Fruit fly (Drosophila melanogaster) whole organism: ENCODE results near the gene CG7888.

Experiments
- CG8478 ChIP-seq: fragments of >200 bp; optimal IDR thresholded peaks from 2 replicates; lab custom pipeline; 2018; ENCODE audit warnings: inconsistent platforms
- Dll ChIP-seq: fragments of >200 bp; optimal IDR thresholded peaks from 2 replicates; lab custom pipeline; 2017
- EcR ChIP-seq, 2 experiments: fragments of >200 bp; optimal IDR thresholded peaks; 2 replicates each; lab custom pipeline; 2017; ENCODE audit warnings: missing biosample characterization in 2 of 2, missing genetic modification characterization in 2 of 2, missing genetic modification reagents in 2 of 2
- pan ChIP-seq: fragments of >200 bp; optimal IDR thresholded peaks from 2 replicates; lab custom pipeline; 2017
- psq ChIP-seq: fragments of >200 bp; optimal IDR thresholded peaks from 2 replicates; lab custom pipeline; 2017
- usp ChIP-seq: fragments of >200 bp; optimal IDR thresholded peaks from 2 replicates; lab custom pipeline; 2017; ENCODE audit warnings: missing biosample characterization, missing genetic modification characterization, mixed read lengths

Gene CG7888

dm6 chr3L:11089805-11090440 is 36.1 kb downstream of the CG7888 start:
- TF ChIP-seq EcR (GFP tag; optimal IDR thresholded peaks at IDR 0.05; lab: Kevin White, UChicago) = no peak

DNA sequence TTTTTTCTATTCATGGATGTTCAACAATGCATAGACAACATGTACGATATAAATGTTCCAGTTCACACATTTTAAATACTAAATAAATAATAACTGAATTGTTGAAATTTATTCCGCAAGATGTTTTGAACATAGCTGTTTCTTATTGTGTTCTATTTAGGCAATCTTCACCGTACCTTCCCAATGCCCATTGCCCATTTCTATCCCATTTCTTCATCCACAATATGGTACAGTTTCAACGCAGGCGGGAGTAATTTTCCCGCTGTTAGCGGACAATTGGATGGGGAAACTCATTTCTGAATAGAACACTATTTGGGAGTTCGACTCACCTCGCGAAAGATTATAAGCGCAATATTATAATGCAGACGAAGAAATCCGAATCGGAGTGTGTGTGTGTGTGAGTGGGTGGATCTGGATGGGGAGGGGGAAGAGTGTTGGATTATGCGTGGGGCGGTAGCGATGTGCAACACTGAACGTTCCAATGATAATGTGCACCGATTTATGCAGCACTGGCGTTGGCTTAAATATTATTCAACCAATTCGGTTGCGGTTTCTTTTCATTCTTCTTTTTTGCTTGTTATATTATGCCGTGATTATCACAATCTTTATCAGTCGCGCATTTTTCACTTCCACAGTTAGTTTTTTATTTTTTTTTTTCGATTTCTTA is 38.2 kb downstream of the CG7888 start:
- TF ChIP-seq pan (lab: Kevin White, UChicago) (no peak), EcR (GFP tag; optimal IDR thresholded peaks at IDR 0.05; lab: Kevin White, UChicago) (no peak), Dll (lab: Kevin White, UChicago) (no peak)

DNA sequence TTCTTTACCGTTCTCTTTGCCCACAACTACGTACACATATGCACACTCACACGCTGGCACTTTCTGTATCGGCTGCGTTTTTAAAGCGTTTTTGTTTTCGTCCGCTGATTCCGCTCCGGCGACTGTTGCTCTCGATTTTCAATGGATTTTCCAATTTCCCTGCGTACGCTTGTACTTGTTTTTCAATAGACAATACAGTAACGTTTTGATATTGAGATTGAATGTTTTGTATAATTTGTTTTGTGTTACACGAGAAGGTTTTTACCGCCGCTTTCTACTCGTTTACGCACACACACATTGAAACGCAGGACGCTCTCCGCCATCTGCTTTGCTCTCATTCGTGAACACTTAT is 38.8 kb downstream of the CG7888 start:
- TF ChIP-seq usp (no peak), CG8478 (lab: Kevin White, UChicago) (no peak), Dll (lab: Kevin White, UChicago) (no peak), EcR (GFP tag; optimal IDR thresholded peaks at IDR 0.05; lab: Kevin White, UChicago) (no peak)

DNA sequence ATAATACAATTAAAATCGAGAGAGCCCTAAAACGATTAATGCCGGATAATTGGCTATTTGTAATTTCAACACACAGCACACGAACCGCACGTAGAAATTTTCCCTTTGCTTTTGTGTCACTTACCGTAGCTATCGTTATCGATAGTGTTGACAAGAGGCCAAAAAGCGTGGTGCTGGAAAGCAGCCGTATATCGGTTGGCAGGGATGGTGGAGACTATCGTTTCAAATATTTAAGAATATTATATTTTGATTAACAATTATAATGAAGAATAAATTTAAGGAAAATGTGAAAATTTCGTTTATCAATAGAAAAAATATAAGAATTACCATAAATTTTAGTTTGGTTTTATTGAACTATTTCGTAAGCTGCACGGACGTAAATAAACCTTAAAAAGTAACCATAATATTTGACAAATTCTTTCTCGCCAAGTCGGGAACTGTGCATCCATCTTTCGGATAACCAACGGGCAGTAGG is 39.2 kb downstream of the CG7888 start, which contains the start of gene JIL-1:
Gene JIL-1, minus strand, starts transcription at position 148 of the 475 bp plus-strand sequence.
- TF ChIP-seq EcR (GFP tag; optimal IDR thresholded peaks at IDR 0.05; lab: Kevin White, UChicago) (no peak), Dll (lab: Kevin White, UChicago) (no peak), psq (lab: Kevin White, UChicago) (no peak), pan (lab: Kevin White, UChicago) (no peak), CG8478 (lab: Kevin White, UChicago) (no peak), usp (no peak)

DNA sequence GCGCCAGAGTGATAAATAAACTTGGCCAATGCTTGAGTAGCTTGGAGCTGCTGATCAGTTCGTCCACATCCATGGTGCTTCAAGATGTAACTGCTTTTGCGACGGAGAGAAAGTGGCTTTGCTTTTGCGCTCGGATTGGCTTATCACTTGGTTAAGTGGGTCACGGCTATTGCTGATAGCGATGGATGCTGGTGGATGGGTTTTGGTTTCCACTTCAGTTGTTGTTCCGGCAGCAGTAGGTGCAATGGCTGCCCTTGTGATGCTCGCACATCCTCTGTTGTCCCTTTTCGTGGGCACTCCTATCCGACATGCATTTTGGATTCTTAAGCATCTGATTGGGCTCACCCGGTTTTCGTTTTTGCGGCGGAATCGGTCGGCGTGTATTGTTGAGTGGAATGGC is 40.4 kb downstream of the CG7888 start:
- TF ChIP-seq EcR (GFP tag; optimal IDR thresholded peaks at IDR 0.05; lab: Kevin White, UChicago) = no peak
- TF ChIP-seq usp = no peak
- TF ChIP-seq psq (lab: Kevin White, UChicago) = no peak
- TF ChIP-seq pan (lab: Kevin White, UChicago) = no peak
- TF ChIP-seq CG8478 (lab: Kevin White, UChicago) = no peak
- no peak for TF ChIP-seq Dll (lab: Kevin White, UChicago)

DNA sequence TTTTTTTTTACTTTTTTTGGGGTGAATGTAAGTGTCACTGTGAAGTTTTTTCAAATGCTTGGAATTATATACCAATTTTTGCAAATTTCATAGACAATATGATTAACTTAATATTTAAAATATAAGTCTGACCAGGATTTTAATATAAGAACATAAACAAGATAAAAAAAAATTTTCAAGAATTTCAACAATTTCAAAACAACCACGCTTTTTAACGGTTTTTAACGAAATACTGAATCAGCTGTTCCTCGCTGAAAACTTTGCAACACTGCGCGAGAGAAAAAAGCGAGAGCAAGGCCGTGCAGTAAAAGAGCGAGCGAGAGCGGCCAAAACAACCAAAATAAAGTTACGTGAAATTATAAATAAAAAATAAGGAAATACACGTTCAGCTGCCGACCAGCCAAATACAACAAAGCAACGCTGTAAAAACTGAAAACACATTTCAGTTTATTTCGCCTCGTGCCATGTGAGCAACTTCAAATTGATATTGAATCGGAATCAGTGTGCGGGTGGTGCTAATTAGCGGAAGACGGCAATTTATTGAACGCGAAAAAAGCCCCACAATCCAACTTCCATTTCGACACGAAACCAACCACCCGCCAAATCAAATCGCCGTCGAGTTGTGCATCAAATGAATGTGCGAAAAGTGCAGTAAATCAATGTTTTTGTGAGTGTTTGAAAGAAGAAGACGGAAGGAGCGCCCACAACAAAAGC is 42.5 kb downstream of the CG7888 start, which contains the start of the genes CG46439, Iyd and CG33947:
Gene CG46439, minus strand, starts transcription at position 51 of the 714 bp plus-strand sequence.
Gene Iyd, minus strand, starts transcription at position 51 of the 714 bp plus-strand sequence.
Gene CG33947, plus strand, starts transcription at position 302 of the 714 bp plus-strand sequence.
- TF ChIP-seq psq (lab: Kevin White, UChicago) (no peak), CG8478 (lab: Kevin White, UChicago) (no peak), pan (lab: Kevin White, UChicago) (no peak), Dll (lab: Kevin White, UChicago) (no peak), usp (no peak), EcR (GFP tag; optimal IDR thresholded peaks at IDR 0.05; lab: Kevin White, UChicago) (no peak)

- TF ChIP-seq usp (no peak), psq (lab: Kevin White, UChicago) (no peak), CG8478 (lab: Kevin White, UChicago) (no peak), Dll (lab: Kevin White, UChicago) (no peak), pan (lab: Kevin White, UChicago) (no peak), EcR (GFP tag; optimal IDR thresholded peaks at IDR 0.05; lab: Kevin White, UChicago) (no peak)
Observed at dm6 chr3L:11097982-11098663, 44.3 kb downstream of the CG7888 start, which contains the start of the genes Irbp18 and APP-BP1. Irbp18 (minus strand) TSS chr3L:11098186. APP-BP1 (plus strand) TSS chr3L:11098412.

DNA sequence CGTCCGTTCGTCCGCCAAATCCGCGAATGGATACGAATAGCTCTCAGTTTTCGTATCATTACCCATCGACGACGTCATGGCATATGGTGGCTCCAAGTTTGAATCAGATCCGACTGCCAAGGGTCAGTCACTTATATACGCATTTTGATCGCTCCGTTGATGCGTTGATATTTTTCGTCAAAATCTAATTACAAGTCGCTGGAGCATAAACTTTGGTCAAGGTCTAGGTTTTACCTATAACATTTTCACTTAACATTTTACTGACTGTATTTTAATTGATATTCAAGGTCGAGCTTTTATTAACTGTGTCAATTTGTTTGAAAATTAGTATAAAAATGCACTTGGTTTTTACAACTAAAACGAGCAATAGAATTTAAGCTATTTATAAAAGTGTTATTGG is 47.8 kb downstream of the CG7888 start, which contains the start of gene Elo68beta:
Gene Elo68beta, minus strand, starts transcription at position 101 of the 400 bp plus-strand sequence.
- TF ChIP-seq EcR (GFP tag; optimal IDR thresholded peaks at IDR 0.05; lab: Kevin White, UChicago) = no peak
- TF ChIP-seq Dll (lab: Kevin White, UChicago) = no peak
- TF ChIP-seq usp = no peak
- TF ChIP-seq psq (lab: Kevin White, UChicago) = no peak
- TF ChIP-seq CG8478 (lab: Kevin White, UChicago) = no peak
- TF ChIP-seq pan (lab: Kevin White, UChicago) = no peak

DNA sequence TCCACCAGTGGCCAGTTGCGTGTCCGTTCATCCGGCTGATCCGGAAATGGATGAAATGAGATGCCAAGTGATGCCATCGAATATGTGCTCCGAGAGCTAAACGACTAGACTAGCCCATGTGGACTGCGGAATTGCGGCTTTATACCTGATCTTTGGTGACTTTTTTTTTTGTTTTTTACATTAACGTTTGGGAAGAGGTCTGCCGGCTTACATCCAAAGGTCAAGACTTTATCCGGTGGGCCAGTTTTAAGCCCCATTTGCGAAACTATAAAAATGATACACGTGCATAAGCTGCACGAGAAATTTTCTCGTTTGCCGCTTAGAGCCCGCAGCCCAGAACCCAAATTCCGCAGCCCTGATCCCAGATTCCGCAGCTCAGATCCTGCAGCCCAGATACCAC is 49.1 kb downstream of the CG7888 start, which contains the start of gene Elo68alpha:
Gene Elo68alpha, minus strand, starts transcription at position 101 of the 400 bp plus-strand sequence.
- TF ChIP-seq pan (lab: Kevin White, UChicago) = no peak
- no peak for TF ChIP-seq Dll (lab: Kevin White, UChicago)
- no peak for TF ChIP-seq EcR (GFP tag; optimal IDR thresholded peaks at IDR 0.05; lab: Kevin White, UChicago)

- TF ChIP-seq CG8478 (lab: Kevin White, UChicago) = no peak
- TF ChIP-seq EcR (GFP tag; optimal IDR thresholded peaks at IDR 0.05; lab: Kevin White, UChicago) = no peak
- TF ChIP-seq psq (lab: Kevin White, UChicago) = no peak
Observed at dm6 chr3L:11103773-11104172, 49.9 kb downstream of the CG7888 start, which contains the start of gene CG32071. CG32071 (minus strand) TSS chr3L:11103873.

dm6 chr3L:11107432-11107831 is 53.6 kb downstream of the CG7888 start, which contains the start of gene CG32073:
CG32073 (minus strand) TSS chr3L:11107582.
- TF ChIP-seq CG8478 (lab: Kevin White, UChicago) = no peak
- no peak for TF ChIP-seq EcR (GFP tag; optimal IDR thresholded peaks at IDR 0.05; lab: Kevin White, UChicago)
- TF ChIP-seq pan (lab: Kevin White, UChicago) = no peak
- no peak for TF ChIP-seq Dll (lab: Kevin White, UChicago)
- TF ChIP-seq psq (lab: Kevin White, UChicago) = no peak
- TF ChIP-seq usp = no peak
